Worm (Caenorhabditis elegans) whole organism, late embryonic: ENCODE measurements around the gene Y55F3C.10.

Source experiments
- C08G9.2 ChIP-seq: sonication (generic microtip); optimal IDR thresholded peaks from 2 replicates; lab custom pipeline; 2016; ENCODE audit warnings: mild to moderate bottlenecking, missing genetic modification characterization, moderate library complexity, missing compliant biosample characterization
- C38D4.7 ChIP-seq: fragments of 200-800 bp; sonication (Bioruptor generic); optimal IDR thresholded peaks from 2 replicates; lab custom pipeline; 2018; ENCODE audit warnings: mild to moderate bottlenecking, missing genetic modification characterization, moderate library complexity, missing compliant biosample characterization
- F13H6.1 ChIP-seq: sonication (generic microtip); optimal IDR thresholded peaks from 2 replicates; lab custom pipeline; 2016; ENCODE audit warnings: missing genetic modification characterization, missing compliant biosample characterization
- K02D7.2 ChIP-seq: sonication (generic microtip); optimal IDR thresholded peaks from 2 replicates; lab custom pipeline; 2017; ENCODE audit warnings: mild to moderate bottlenecking, missing genetic modification characterization, missing compliant biosample characterization
- T23F11.4 ChIP-seq: fragments of 200-800 bp; sonication (Bioruptor generic); optimal IDR thresholded peaks from 2 replicates; lab custom pipeline; 2018; ENCODE audit warnings: mild to moderate bottlenecking, missing genetic modification characterization, missing compliant biosample characterization
- ama-1 ChIP-seq: fragments of 150-350 bp; optimal IDR thresholded peaks from 2 replicates; lab custom pipeline; 2014
- ceh-19 ChIP-seq: fragments of 200-800 bp; sonication (Bioruptor generic); optimal IDR thresholded peaks from 2 replicates; lab custom pipeline; 2018; ENCODE audit warnings: mild to moderate bottlenecking, missing genetic modification characterization, missing compliant biosample characterization
- ceh-2 ChIP-seq: sonication (generic microtip); optimal IDR thresholded peaks from 2 replicates; lab custom pipeline; 2016; ENCODE audit warnings: missing genotype, missing genetic modification characterization, missing compliant biosample characterization
- ceh-22 ChIP-seq: sonication (generic microtip); optimal IDR thresholded peaks from 2 replicates; lab custom pipeline; 2017; ENCODE audit warnings: missing biosample characterization, missing genetic modification characterization
- ceh-24 ChIP-seq: sonication (generic microtip); optimal IDR thresholded peaks from 2 replicates; lab custom pipeline; 2016; ENCODE audit warnings: mild to moderate bottlenecking, missing genetic modification characterization, missing compliant biosample characterization
- ceh-30 ChIP-seq: fragments of 150-350 bp; optimal IDR thresholded peaks from 2 replicates; lab custom pipeline; 2014; ENCODE audit warnings: missing biosample characterization, missing genetic modification characterization
- ceh-34 ChIP-seq: sonication (generic microtip); optimal IDR thresholded peaks from 2 replicates; lab custom pipeline; 2016; ENCODE audit warnings: mild to moderate bottlenecking, missing genetic modification characterization, missing compliant biosample characterization
- ceh-45 ChIP-seq: fragments of 200-800 bp; sonication (Bioruptor generic); IDR thresholded peaks from 2 replicates; pipeline ENCODE4 v1.3.6; 2022; ENCODE audit warnings: missing genetic modification reagents, missing genetic modification characterization, missing compliant biosample characterization
- ceh-6 ChIP-seq: fragments of 200-800 bp; sonication (Bioruptor generic); optimal IDR thresholded peaks from 2 replicates; lab custom pipeline; 2018; ENCODE audit warnings: mild to moderate bottlenecking, missing genetic modification characterization, missing compliant biosample characterization
- ceh-9 ChIP-seq: sonication (generic microtip); optimal IDR thresholded peaks from 2 replicates; lab custom pipeline; 2016; ENCODE audit warnings: mild to moderate bottlenecking, missing genetic modification characterization, inconsistent platforms, missing compliant biosample characterization
- che-1 ChIP-seq: sonication (generic microtip); optimal IDR thresholded peaks from 2 replicates; lab custom pipeline; 2016; ENCODE audit warnings: mild to moderate bottlenecking, missing genetic modification characterization, missing compliant biosample characterization
- dmd-4 ChIP-seq: sonication (generic microtip); optimal IDR thresholded peaks from 2 replicates; lab custom pipeline; 2016; ENCODE audit warnings: borderline replicate concordance, missing genetic modification characterization, missing compliant biosample characterization
- dve-1 ChIP-seq: sonication (generic microtip); optimal IDR thresholded peaks from 2 replicates; lab custom pipeline; 2017; ENCODE audit warnings: antibody characterized with exemption, mild to moderate bottlenecking, missing genetic modification characterization, missing compliant biosample characterization
- elt-2 ChIP-seq: sonication (generic microtip); optimal IDR thresholded peaks from 2 replicates; lab custom pipeline; 2016; ENCODE audit warnings: missing genetic modification reagents, missing genetic modification characterization, missing compliant biosample characterization
- elt-4 ChIP-seq: sonication (generic microtip); optimal IDR thresholded peaks from 2 replicates; lab custom pipeline; 2016; ENCODE audit warnings: missing genetic modification characterization, missing compliant biosample characterization
- ets-4 ChIP-seq: sonication (generic microtip); optimal IDR thresholded peaks from 2 replicates; lab custom pipeline; 2016; ENCODE audit warnings: missing genetic modification characterization, missing compliant biosample characterization
- eyg-1 ChIP-seq: sonication (generic microtip); optimal IDR thresholded peaks from 2 replicates; lab custom pipeline; 2016; ENCODE audit warnings: missing genotype, missing genetic modification characterization, missing compliant biosample characterization
- fkh-10 ChIP-seq: fragments of 150-350 bp; optimal IDR thresholded peaks from 2 replicates; lab custom pipeline; 2014; ENCODE audit warnings: missing biosample characterization, missing genetic modification reagents, missing genetic modification characterization
- gmeb-2 ChIP-seq: sonication (generic microtip); optimal IDR thresholded peaks from 2 replicates; lab custom pipeline; 2016; ENCODE audit warnings: missing genetic modification characterization, inconsistent platforms, missing compliant biosample characterization
- hlh-15 ChIP-seq: sonication (generic microtip); optimal IDR thresholded peaks from 2 replicates; lab custom pipeline; 2016; ENCODE audit warnings: missing genetic modification characterization, missing compliant biosample characterization
- hlh-30 ChIP-seq: sonication (generic microtip); optimal IDR thresholded peaks from 2 replicates; lab custom pipeline; 2017; ENCODE audit warnings: antibody characterized with exemption, missing genetic modification characterization, missing compliant biosample characterization; ENCODE audit not compliant: insufficient read depth
- lim-6 ChIP-seq: sonication (generic microtip); optimal IDR thresholded peaks from 2 replicates; lab custom pipeline; 2016; ENCODE audit warnings: missing genetic modification characterization, missing compliant biosample characterization
- lin-11 ChIP-seq: fragments of 200-800 bp; sonication (Bioruptor generic); optimal IDR thresholded peaks from 2 replicates; lab custom pipeline; 2018; ENCODE audit warnings: mild to moderate bottlenecking, missing genetic modification characterization, missing compliant biosample characterization
- madf-2 ChIP-seq: sonication (generic microtip); optimal IDR thresholded peaks from 2 replicates; lab custom pipeline; 2017; ENCODE audit warnings: missing genetic modification characterization, missing compliant biosample characterization
- mec-3 ChIP-seq: sonication (generic microtip); optimal IDR thresholded peaks from 2 replicates; lab custom pipeline; 2016; ENCODE audit warnings: borderline replicate concordance, missing genetic modification characterization, missing compliant biosample characterization
- odd-2 ChIP-seq: sonication (generic microtip); optimal IDR thresholded peaks from 2 replicates; lab custom pipeline; 2017; ENCODE audit warnings: antibody characterized with exemption, mild to moderate bottlenecking, missing genetic modification characterization, missing compliant biosample characterization
- pat-9 ChIP-seq: fragments of 200-800 bp; sonication (Bioruptor generic); optimal IDR thresholded peaks from 2 replicates; lab custom pipeline; 2018; ENCODE audit warnings: mild to moderate bottlenecking, missing genetic modification characterization, moderate library complexity, missing compliant biosample characterization
- pha-2 ChIP-seq: sonication (generic microtip); optimal IDR thresholded peaks from 2 replicates; lab custom pipeline; 2017; ENCODE audit warnings: mild to moderate bottlenecking, missing genetic modification characterization, missing compliant biosample characterization
- pha-4 ChIP-seq: fragments of 150-350 bp; optimal IDR thresholded peaks from 2 replicates; lab custom pipeline; 2018; ENCODE audit warnings: missing biosample characterization, missing genetic modification reagents, missing genetic modification characterization
- pqm-1 ChIP-seq: sonication (generic microtip); optimal IDR thresholded peaks from 2 replicates; lab custom pipeline; 2016; ENCODE audit warnings: missing genetic modification characterization, missing compliant biosample characterization
- pros-1 ChIP-seq: fragments of 150-350 bp; optimal IDR thresholded peaks from 2 replicates; lab custom pipeline; 2014; ENCODE audit warnings: missing biosample characterization, missing genetic modification reagents, missing genetic modification characterization
- sox-2 ChIP-seq: fragments of 200-800 bp; sonication (Bioruptor generic); IDR thresholded peaks from 2 replicates; pipeline ENCODE4 v1.3.6; 2022; ENCODE audit warnings: missing genetic modification reagents, missing genetic modification characterization, missing compliant biosample characterization
- sox-4 ChIP-seq: sonication (generic microtip); optimal IDR thresholded peaks from 2 replicates; lab custom pipeline; 2017; ENCODE audit warnings: mild to moderate bottlenecking, missing genetic modification characterization, inconsistent platforms, missing compliant biosample characterization
- syd-9 ChIP-seq: sonication (generic microtip); optimal IDR thresholded peaks from 2 replicates; lab custom pipeline; 2016; ENCODE audit warnings: mild to moderate bottlenecking, missing genetic modification characterization, moderate library complexity, missing compliant biosample characterization
- tbx-2 ChIP-seq: sonication (generic microtip); optimal IDR thresholded peaks from 2 replicates; lab custom pipeline; 2016; ENCODE audit warnings: missing genetic modification characterization, missing compliant biosample characterization
- unc-3 ChIP-seq, 2 experiments: fragments of 200-800 bp in 1 of 2; sonication (Bioruptor generic) in 1 of 2; sonication (generic microtip) in 1 of 2; conservative IDR thresholded peaks in 1 of 2; optimal IDR thresholded peaks in 1 of 2; 2 replicates each; pipeline versions ENCODE4 v1.3.6 to Lab custom; 2016 to 2022; ENCODE audit warnings: missing compliant biosample characterization in 2 of 2, missing genetic modification characterization in 2 of 2, missing genetic modification reagents in 1 of 2
- unc-42 ChIP-seq: sonication (generic microtip); optimal IDR thresholded peaks from 2 replicates; lab custom pipeline; 2016; ENCODE audit warnings: missing genotype, missing genetic modification characterization, missing compliant biosample characterization
- unc-55 ChIP-seq: sonication (generic microtip); optimal IDR thresholded peaks from 2 replicates; lab custom pipeline; 2017; ENCODE audit warnings: missing biosample characterization, missing genetic modification reagents, missing genetic modification characterization
- zip-5 ChIP-seq: sonication (generic microtip); optimal IDR thresholded peaks from 2 replicates; lab custom pipeline; 2016; ENCODE audit warnings: missing genetic modification characterization, missing compliant biosample characterization

Y55F3C.10 gene

ce11 chrIV:756421-756820 lies 37.2 kb upstream of the Y55F3C.10 start, which contains the start of gene srt-23:
srt-23 (plus strand) TSS chrIV:756721.
- no peak for TF ChIP-seq eyg-1 (tag; lab: Kevin White, UChicago)
- TF ChIP-seq T23F11.4, result no peak
- no peak for TF ChIP-seq ceh-24 (tag; lab: Kevin White, UChicago)
- TF ChIP-seq C38D4.7, result no peak
- TF ChIP-seq ceh-19, result no peak
- no peak for TF ChIP-seq fkh-10 (GFP tag; lab: Kevin White, UChicago)
- no peak for TF ChIP-seq gmeb-2 (tag; lab: Kevin White, UChicago)
- no peak for TF ChIP-seq hlh-30 (tag; lab: Kevin White, UChicago)
- no peak for TF ChIP-seq K02D7.2 (tag; lab: Kevin White, UChicago)
- no peak for TF ChIP-seq C08G9.2 (tag; lab: Kevin White, UChicago)
- TF ChIP-seq ceh-45, result no peak
- no peak for TF ChIP-seq pros-1
- no peak for TF ChIP-seq sox-4 (tag; lab: Kevin White, UChicago)
- no peak for TF ChIP-seq madf-2 (tag; lab: Kevin White, UChicago)
- TF ChIP-seq syd-9 (tag; lab: Kevin White, UChicago), result no peak
- TF ChIP-seq sox-2 (GFP tag; lab: Robert Waterston, UW), result no peak

- TF ChIP-seq ceh-30 (tag; lab: Kevin White, UChicago) (no peak), tbx-2 (tag; lab: Kevin White, UChicago) (no peak), F13H6.1 (tag; lab: Kevin White, UChicago) (no peak), zip-5 (tag; lab: Kevin White, UChicago) (no peak), pat-9 (tag; lab: Kevin White, UChicago) (no peak), hlh-15 (tag; lab: Kevin White, UChicago) (no peak), pqm-1 (tag; lab: Kevin White, UChicago) (no peak), ama-1 (lab: Kevin White, UChicago) (no peak), elt-4 (tag; lab: Kevin White, UChicago) (no peak), pha-2 (tag; lab: Kevin White, UChicago) (no peak)
- TF ChIP-seq, all 69 proteins: peak for 0
Observed at ce11 chrIV:754357-754972, 35.2 kb upstream of the Y55F3C.10 start.

- TF ChIP-seq lin-11 (tag; lab: Kevin White, UChicago) (no peak), dmd-4 (no peak), sox-4 (tag; lab: Kevin White, UChicago) (no peak), hlh-30 (tag; lab: Kevin White, UChicago) (no peak), F13H6.1 (tag; lab: Kevin White, UChicago) (no peak), pros-1 (no peak), ceh-6 (no peak), elt-4 (tag; lab: Kevin White, UChicago) (no peak), ceh-2 (no peak), pqm-1 (tag; lab: Kevin White, UChicago) (no peak), odd-2 (no peak), unc-3 (GFP tag; conservative IDR thresholded peaks at IDR 0.05; lab: Robert Waterston, UW) (no peak), unc-3 (tag; optimal IDR thresholded peaks at IDR 0.05; lab: Kevin White, UChicago) (no peak), unc-42 (tag; lab: Kevin White, UChicago) (no peak), sox-2 (GFP tag; lab: Robert Waterston, UW) (no peak), unc-55 (GFP tag; lab: Kevin White, UChicago) (no peak)
Observed at ce11 chrIV:749557-749956, 30.3 kb upstream of the Y55F3C.10 start.

- TF ChIP-seq pha-2 (tag; lab: Kevin White, UChicago) (no peak), elt-2 (no peak), pros-1 (no peak), lim-6 (tag; lab: Kevin White, UChicago) (no peak), ets-4 (tag; lab: Kevin White, UChicago) (no peak), mec-3 (no peak), pha-4 (tag; lab: Kevin White, UChicago) (no peak), C38D4.7 (no peak), ceh-34 (no peak), ceh-9 (no peak), dve-1 (no peak), eyg-1 (tag; lab: Kevin White, UChicago) (no peak), ceh-22 (tag; lab: Kevin White, UChicago) (no peak), ama-1 (lab: Kevin White, UChicago) (no peak), che-1 (tag; lab: Kevin White, UChicago) (no peak)
Observed at ce11 chrIV:746333-746732, 27.1 kb upstream of the Y55F3C.10 start.
